Fruit fly (Drosophila melanogaster) whole organism, embryonic: ENCODE measurements around the gene CG9288.

ENCODE experiments used
- Asciz ChIP-seq: fragments of 200-800 bp; sonication (Bioruptor generic); optimal IDR thresholded peaks from 2 replicates; lab custom pipeline; 2017; ENCODE audit warnings: missing biosample characterization, mild to moderate bottlenecking, missing genetic modification characterization, missing genetic modification reagents
- Awh ChIP-seq: fragments of 200-800 bp; sonication (Bioruptor generic); IDR thresholded peaks from 2 replicates; pipeline ENCODE4, ENCODE4 v1.3.6; 2022; ENCODE audit warnings: missing biosample characterization, missing genetic modification characterization
- B-H1 ChIP-seq: fragments of 200-800 bp; sonication (Bioruptor generic); IDR thresholded peaks from 3 replicates; pipeline ENCODE4 v1.3.6; 2022; ENCODE audit warnings: missing biosample characterization, missing genetic modification characterization
- Bdp1 ChIP-seq: fragments of 200-800 bp; sonication (Bioruptor generic); optimal IDR thresholded peaks from 3 replicates; lab custom pipeline; 2016; ENCODE audit warnings: missing biosample characterization, missing genetic modification characterization
- Blimp-1 ChIP-seq: fragments of 200-800 bp; sonication (Bioruptor generic); optimal IDR thresholded peaks from 3 replicates; lab custom pipeline; 2018; ENCODE audit warnings: missing biosample characterization, missing genetic modification characterization, mild to moderate bottlenecking, moderate library complexity, missing genetic modification reagents
- CG12071 ChIP-seq: fragments of 200-800 bp; sonication (Bioruptor generic); optimal IDR thresholded peaks from 3 replicates; lab custom pipeline; 2018; ENCODE audit warnings: missing biosample characterization, mild to moderate bottlenecking, missing genetic modification characterization
- CG12155 ChIP-seq: fragments of 200-800 bp; sonication (Bioruptor generic); optimal IDR thresholded peaks from 3 replicates; lab custom pipeline; 2016; ENCODE audit warnings: missing biosample characterization, missing genetic modification characterization
- CG17385 ChIP-seq: fragments of 200-800 bp; sonication (Bioruptor generic); optimal IDR thresholded peaks from 3 replicates; lab custom pipeline; 2018; ENCODE audit warnings: missing biosample characterization, mild to moderate bottlenecking, missing genetic modification characterization
- CG17568 ChIP-seq: fragments of 200-800 bp; sonication (Bioruptor generic); optimal IDR thresholded peaks from 2 replicates; lab custom pipeline; 2018; ENCODE audit warnings: missing biosample characterization, mild to moderate bottlenecking, missing genetic modification characterization, moderate library complexity
- CG3163 ChIP-seq: fragments of 200-800 bp; sonication (Bioruptor generic); optimal IDR thresholded peaks from 3 replicates; lab custom pipeline; 2016; ENCODE audit warnings: missing biosample characterization, missing genetic modification characterization
- CG32532 ChIP-seq: fragments of 200-800 bp; sonication (Bioruptor generic); IDR thresholded peaks from 2 replicates; pipeline ENCODE4 v1.3.6; 2022; ENCODE audit warnings: missing biosample characterization, missing genetic modification characterization
- CG32767 ChIP-seq: fragments of 200-800 bp; sonication (Bioruptor generic); IDR thresholded peaks from 2 replicates; pipeline ENCODE4 v1.3.6; 2022; ENCODE audit warnings: missing biosample characterization, missing genetic modification characterization
- CG34422 ChIP-seq: fragments of 200-800 bp; sonication (Bioruptor generic); IDR thresholded peaks from 3 replicates; pipeline ENCODE4 v1.3.6; 2022; ENCODE audit warnings: missing biosample characterization, missing genetic modification characterization
- CG4730 ChIP-seq: fragments of 200-800 bp; sonication (Bioruptor generic); IDR thresholded peaks from 2 replicates; pipeline ENCODE4 v1.3.6; 2022; ENCODE audit warnings: missing biosample characterization, missing genetic modification characterization
- CG5180 ChIP-seq: fragments of 200-800 bp; sonication (Bioruptor generic); optimal IDR thresholded peaks from 3 replicates; lab custom pipeline; 2017; ENCODE audit warnings: missing biosample characterization, missing genetic modification characterization, mild to moderate bottlenecking, moderate library complexity, missing genetic modification reagents
- Deaf1 ChIP-seq: fragments of 200-800 bp; optimal IDR thresholded peaks from 3 replicates; lab custom pipeline; 2019; ENCODE audit warnings: missing biosample characterization, mild to moderate bottlenecking, missing genetic modification characterization, moderate library complexity
- ERR ChIP-seq: fragments of 200-800 bp; sonication (Bioruptor generic); optimal IDR thresholded peaks from 2 replicates; lab custom pipeline; 2016; ENCODE audit warnings: missing biosample characterization, missing genetic modification characterization
- Eip74EF ChIP-seq, 2 experiments: fragments of 200-800 bp in 1 of 2; fragments of >200 bp in 1 of 2; sonication (Bioruptor generic) in 1 of 2; optimal IDR thresholded peaks; 2 replicates each; lab custom pipeline; 2017 to 2019; ENCODE audit warnings: missing biosample characterization in 2 of 2, missing genetic modification characterization in 2 of 2, mild to moderate bottlenecking in 1 of 2, moderate library complexity in 1 of 2
- HLH54F ChIP-seq: fragments of 200-800 bp; sonication (Bioruptor generic); optimal IDR thresholded peaks from 3 replicates; lab custom pipeline; 2016; ENCODE audit warnings: missing biosample characterization, missing genetic modification characterization
- Lhr ChIP-seq: fragments of 200-800 bp; sonication (Bioruptor generic); optimal IDR thresholded peaks from 3 replicates; lab custom pipeline; 2017; ENCODE audit warnings: mild to moderate bottlenecking, missing biosample characterization, missing genetic modification reagents, missing genetic modification characterization
- Med ChIP-seq: fragments of 200-800 bp; sonication (Bioruptor generic); peaks from one replicate; lab custom pipeline; 2016; ENCODE audit warnings: missing biosample characterization, missing genetic modification characterization, mild to moderate bottlenecking, inconsistent platforms, moderate library complexity
- Meics ChIP-seq: fragments of 200-800 bp; sonication (Bioruptor generic); optimal IDR thresholded peaks from 2 replicates; lab custom pipeline; 2017; ENCODE audit warnings: missing biosample characterization, mild to moderate bottlenecking, missing genetic modification characterization
- NC2α ChIP-seq: fragments of 200-800 bp; sonication (Bioruptor generic); optimal IDR thresholded peaks from 2 replicates; lab custom pipeline; 2016; ENCODE audit warnings: missing biosample characterization, missing genetic modification characterization
- NK7.1 ChIP-seq: fragments of 200-800 bp; sonication (Bioruptor generic); optimal IDR thresholded peaks from 3 replicates; lab custom pipeline; 2016; ENCODE audit warnings: missing biosample characterization, missing genetic modification characterization
- Side ChIP-seq: fragments of 200-800 bp; sonication (Bioruptor generic); optimal IDR thresholded peaks from 2 replicates; lab custom pipeline; 2016; ENCODE audit warnings: missing biosample characterization, missing genetic modification characterization
- Trl ChIP-seq, 3 experiments: fragments of >200 bp in 2 of 3; fragments of 200-800 bp in 1 of 3; sonication (Bioruptor generic) in 1 of 3; optimal IDR thresholded peaks; 2 replicates in 1 of 3; 3 replicates in 2 of 3; lab custom pipeline; 2016 to 2017; ENCODE audit warnings: missing biosample characterization in 1 of 3, missing genetic modification characterization in 1 of 3
- bbx ChIP-seq: fragments of 200-800 bp; sonication (Bioruptor generic); IDR thresholded peaks from 2 replicates; pipeline ENCODE4 v1.3.6; 2022; ENCODE audit warnings: missing biosample characterization, missing genetic modification characterization; ENCODE audit not compliant: partially characterized antibody
- bigmax ChIP-seq: fragments of 200-800 bp; sonication (Bioruptor generic); optimal IDR thresholded peaks from 2 replicates; lab custom pipeline; 2018; ENCODE audit warnings: missing biosample characterization, mild to moderate bottlenecking, missing genetic modification characterization
- br ChIP-seq: fragments of >200 bp; optimal IDR thresholded peaks from 2 replicates; lab custom pipeline; 2017
- cato ChIP-seq: fragments of 200-800 bp; sonication (Bioruptor generic); optimal IDR thresholded peaks from 2 replicates; lab custom pipeline; 2016; ENCODE audit warnings: missing biosample characterization, missing genetic modification characterization, borderline replicate concordance
- cg ChIP-seq: fragments of 200-800 bp; sonication (Bioruptor generic); optimal IDR thresholded peaks from 3 replicates; lab custom pipeline; 2019; ENCODE audit warnings: missing biosample characterization, mild to moderate bottlenecking, missing genetic modification characterization, moderate library complexity
- ci ChIP-seq: fragments of 200-800 bp; sonication (Bioruptor generic); IDR thresholded peaks from 3 replicates; pipeline ENCODE4 v1.3.6; 2022; ENCODE audit warnings: missing biosample characterization, missing genetic modification characterization
- crol ChIP-seq: fragments of 200-800 bp; sonication (Bioruptor generic); IDR thresholded peaks from 2 replicates; pipeline ENCODE4 v1.3.6; 2022; ENCODE audit warnings: missing biosample characterization, missing genetic modification characterization
- hkb ChIP-seq, 2 experiments: fragments of 200-800 bp in 1 of 2; fragments of >200 bp in 1 of 2; sonication (Bioruptor generic) in 1 of 2; IDR thresholded peaks in 1 of 2; optimal IDR thresholded peaks in 1 of 2; 2 replicates each; pipeline versions ENCODE4 v1.3.6 to Lab custom; 2017 to 2022; ENCODE audit warnings: missing biosample characterization in 1 of 2, missing genetic modification characterization in 1 of 2
- ind ChIP-seq: fragments of 200-800 bp; sonication (Bioruptor generic); optimal IDR thresholded peaks from 3 replicates; lab custom pipeline; 2016; ENCODE audit warnings: missing biosample characterization, missing genetic modification characterization
- jumu ChIP-seq: fragments of 200-800 bp; sonication (Bioruptor generic); optimal IDR thresholded peaks from 3 replicates; lab custom pipeline; 2016; ENCODE audit warnings: missing biosample characterization, missing genetic modification characterization
- kay ChIP-seq: fragments of 200-800 bp; sonication (Bioruptor generic); optimal IDR thresholded peaks from 2 replicates; lab custom pipeline; 2016; ENCODE audit warnings: missing biosample characterization, missing genetic modification characterization
- kni ChIP-seq: fragments of 200-800 bp; sonication (Bioruptor generic); optimal IDR thresholded peaks from 3 replicates; lab custom pipeline; 2017; ENCODE audit warnings: mild to moderate bottlenecking, missing biosample characterization, missing genetic modification reagents, missing genetic modification characterization
- pros ChIP-seq: fragments of 200-800 bp; sonication (Bioruptor generic); optimal IDR thresholded peaks from 3 replicates; lab custom pipeline; 2019; ENCODE audit warnings: missing biosample characterization, mild to moderate bottlenecking, missing genetic modification characterization, moderate library complexity
- sisA ChIP-seq: fragments of 200-800 bp; sonication (Bioruptor generic); IDR thresholded peaks from 2 replicates; pipeline ENCODE4 v1.3.6; 2022; ENCODE audit warnings: missing biosample characterization, missing genetic modification characterization
- slbo ChIP-seq: fragments of 200-800 bp; sonication (Bioruptor generic); IDR thresholded peaks from 2 replicates; pipeline ENCODE4 v1.3.6; 2022; ENCODE audit warnings: missing biosample characterization, missing genetic modification characterization
- tx ChIP-seq: fragments of 200-800 bp; sonication (Bioruptor generic); optimal IDR thresholded peaks from 2 replicates; lab custom pipeline; 2016; ENCODE audit warnings: missing biosample characterization, missing genetic modification characterization
- z ChIP-seq: fragments of 200-800 bp; sonication (Bioruptor generic); IDR thresholded peaks from 3 replicates; pipeline ENCODE4 v1.3.6; 2022; ENCODE audit warnings: missing biosample characterization, missing genetic modification characterization
- zen2 ChIP-seq: fragments of 200-800 bp; sonication (Bioruptor generic); IDR thresholded peaks from 3 replicates; pipeline ENCODE4 v1.3.6; 2022; ENCODE audit warnings: missing biosample characterization, missing genetic modification characterization; ENCODE audit not compliant: partially characterized antibody

The CG9288 gene

DNA sequence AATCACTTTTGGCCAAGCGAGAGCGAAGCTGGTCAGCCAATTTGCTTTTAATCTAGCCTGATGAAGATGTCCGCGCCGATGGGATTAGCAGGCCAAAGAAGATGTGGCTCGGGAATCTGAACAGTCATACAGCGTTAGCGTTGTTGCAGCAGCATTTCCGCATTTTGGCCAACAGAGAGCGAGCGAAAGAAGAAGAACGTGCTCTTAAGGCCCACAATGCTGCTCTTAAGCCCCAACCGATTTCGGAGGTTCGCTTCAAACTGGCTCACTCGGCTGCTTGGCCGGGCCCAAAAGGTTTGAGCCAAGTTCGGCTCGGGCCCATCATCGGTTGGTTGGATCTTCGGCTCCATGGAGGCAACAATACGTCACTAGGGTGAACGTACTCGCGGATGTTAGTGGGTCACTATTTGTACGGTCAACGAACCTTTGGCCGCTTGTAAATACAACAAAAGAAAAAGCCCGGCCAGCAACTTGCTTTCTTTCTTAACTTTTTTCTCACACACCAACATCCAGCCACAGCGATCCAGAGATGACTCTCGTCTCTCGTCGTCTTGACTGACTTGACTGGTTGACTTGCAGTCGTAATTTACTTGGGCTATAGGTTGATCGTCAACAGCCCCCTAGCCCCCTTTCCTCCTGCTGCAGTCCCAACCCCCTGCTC is 10.3 kb downstream of the CG9288 start:
- 0 out of 3 replicates have a peak, but pooled peaks have one; percentile 26 for TF ChIP-seq ci (GFP tag; lab: Robert Waterston, UW)
- no peak for TF ChIP-seq HLH54F
- peak; percentile 90 for TF ChIP-seq CG3163 (GFP tag; lab: Kevin White, UChicago)
- TF ChIP-seq kay (GFP tag; lab: Kevin White, UChicago) = no peak
- TF ChIP-seq CG4730 (GFP tag; lab: Robert Waterston, UW) = no peak
- TF ChIP-seq Trl (optimal IDR thresholded peaks at IDR 0.05; lab: Kevin White, UChicago) = peak; percentile 32 to 45
- no peak for TF ChIP-seq Trl (GFP tag; optimal IDR thresholded peaks at IDR 0.05; lab: Kevin White, UChicago)
- TF ChIP-seq Eip74EF (GFP tag; optimal IDR thresholded peaks at IDR 0.05; lab: Kevin White, UChicago) = peak in 1 of 2 experiments; percentile 69
- no peak for TF ChIP-seq Bdp1 (GFP tag; lab: Kevin White, UChicago)
- TF ChIP-seq CG17385 = peak; percentile 36
- TF ChIP-seq Deaf1 = peak; percentile 72
- TF ChIP-seq jumu (GFP tag; lab: Kevin White, UChicago) = no peak
- TF ChIP-seq Med (GFP tag; lab: Kevin White, UChicago) = peak; percentile 63
- no peak for TF ChIP-seq cato (GFP tag; lab: Kevin White, UChicago)
- TF ChIP-seq pros (GFP tag; lab: Kevin White, UChicago) = peak; percentile 74
- TF ChIP-seq z (GFP tag; lab: Robert Waterston, UW) = peak; percentile 59; the same call in 1 of the 3 replicates
- peak; percentile 97 for TF ChIP-seq CG5180 (GFP tag; lab: Kevin White, UChicago)
- TF ChIP-seq CG17568 (GFP tag; lab: Kevin White, UChicago) = no peak
- TF ChIP-seq crol (GFP tag; lab: Robert Waterston, UW) = peak; percentile 72; the same call in 1 of the 2 replicates
- no peak for TF ChIP-seq Side (GFP tag; lab: Kevin White, UChicago)
- TF ChIP-seq slbo (GFP tag; lab: Robert Waterston, UW) = no peak
- no peak for TF ChIP-seq Awh (GFP tag; lab: Robert Waterston, UW)
- TF ChIP-seq kni (GFP tag; lab: Kevin White, UChicago) = peak; percentile 39
- TF ChIP-seq, all 482 proteins: peak for 12

DNA sequence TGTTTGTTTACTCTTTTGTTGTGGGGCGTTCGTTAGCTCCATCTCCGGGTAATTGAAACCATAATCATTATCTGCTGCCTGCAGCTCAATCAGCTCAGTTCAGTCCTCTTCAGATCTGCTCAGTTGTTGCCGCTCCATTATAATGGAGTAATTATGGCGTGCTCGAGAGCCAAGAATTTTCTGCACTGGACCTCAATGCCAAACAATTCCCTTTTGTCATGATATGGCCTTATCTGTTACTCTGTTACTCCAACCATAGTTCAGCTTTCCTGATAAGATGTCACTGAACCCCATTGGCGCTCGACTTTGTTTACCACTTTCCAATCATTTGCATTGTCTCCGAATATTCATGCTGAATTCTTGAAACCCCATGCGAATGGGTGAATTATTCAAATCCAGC is 11.4 kb downstream of the CG9288 start:
- TF ChIP-seq sisA (GFP tag; lab: Robert Waterston, UW) = no peak
- TF ChIP-seq CG32532 (GFP tag; lab: Robert Waterston, UW) = no peak
- no peak for TF ChIP-seq NC2α (GFP tag; lab: Kevin White, UChicago)
- TF ChIP-seq zen2 (GFP tag; lab: Robert Waterston, UW) = no peak

dm6 chr3R:13793105-13793978 is 13.9 kb downstream of the CG9288 start:
- TF ChIP-seq br (lab: Kevin White, UChicago) = no peak
- peak; percentile 21 for TF ChIP-seq cg (GFP tag; lab: Kevin White, UChicago)
- peak; percentile 26; the same call in 1 of the 3 replicates for TF ChIP-seq CG34422
- TF ChIP-seq tx (GFP tag; lab: Kevin White, UChicago) = no peak
- no peak for TF ChIP-seq CG12155 (GFP tag; lab: Kevin White, UChicago)
- TF ChIP-seq CG32767 (GFP tag; lab: Robert Waterston, UW) = no peak
- TF ChIP-seq Lhr = no peak
- TF ChIP-seq NK7.1 (GFP tag; lab: Kevin White, UChicago) = no peak
- no peak for TF ChIP-seq ERR (GFP tag; lab: Kevin White, UChicago)
- no peak for TF ChIP-seq Meics (GFP tag; lab: Kevin White, UChicago)
- no peak for TF ChIP-seq bbx (GFP tag; lab: Robert Waterston, UW)
- TF ChIP-seq hkb (optimal IDR thresholded peaks at IDR 0.05; lab: Kevin White, UChicago) = no peak
- no peak for TF ChIP-seq hkb (GFP tag; IDR thresholded peaks at IDR 0.05; lab: Robert Waterston, UW)
- TF ChIP-seq Asciz (GFP tag; lab: Kevin White, UChicago) = peak; percentile 10
- no peak; the same call in 2 of the 3 replicates for TF ChIP-seq B-H1 (GFP tag; lab: Robert Waterston, UW)
- peak; percentile 64 for TF ChIP-seq Blimp-1 (GFP tag; lab: Kevin White, UChicago)
- no peak for TF ChIP-seq CG12071 (GFP tag; lab: Kevin White, UChicago)
- TF ChIP-seq bigmax (GFP tag; lab: Kevin White, UChicago) = no peak
- TF ChIP-seq ind = no peak
- TF ChIP-seq Trl (optimal IDR thresholded peaks at IDR 0.05; lab: Kevin White, UChicago) = no peak
- no peak for TF ChIP-seq Trl (GFP tag; optimal IDR thresholded peaks at IDR 0.05; lab: Kevin White, UChicago)
